Worm (Caenorhabditis elegans) whole organism, late embryonic: ENCODE results near the gene F53F1.2.

Source experiments
- C38D4.7 ChIP-seq: fragments of 200-800 bp; sonication (Bioruptor generic); optimal IDR thresholded peaks from 2 replicates; lab custom pipeline; 2018; ENCODE audit warnings: mild to moderate bottlenecking, missing genetic modification characterization, moderate library complexity, missing compliant biosample characterization
- K02D7.2 ChIP-seq: sonication (generic microtip); optimal IDR thresholded peaks from 2 replicates; lab custom pipeline; 2017; ENCODE audit warnings: mild to moderate bottlenecking, missing genetic modification characterization, missing compliant biosample characterization
- ceh-14 ChIP-seq: sonication (generic microtip); optimal IDR thresholded peaks from 2 replicates; lab custom pipeline; 2016; ENCODE audit warnings: missing genotype, missing genetic modification characterization, missing compliant biosample characterization
- ceh-9 ChIP-seq: sonication (generic microtip); optimal IDR thresholded peaks from 2 replicates; lab custom pipeline; 2016; ENCODE audit warnings: mild to moderate bottlenecking, missing genetic modification characterization, inconsistent platforms, missing compliant biosample characterization
- dmd-4 ChIP-seq: sonication (generic microtip); optimal IDR thresholded peaks from 2 replicates; lab custom pipeline; 2016; ENCODE audit warnings: borderline replicate concordance, missing genetic modification characterization, missing compliant biosample characterization
- dve-1 ChIP-seq: sonication (generic microtip); optimal IDR thresholded peaks from 2 replicates; lab custom pipeline; 2017; ENCODE audit warnings: antibody characterized with exemption, mild to moderate bottlenecking, missing genetic modification characterization, missing compliant biosample characterization
- hlh-8 ChIP-seq: sonication (generic microtip); optimal IDR thresholded peaks from 2 replicates; lab custom pipeline; 2016; ENCODE audit warnings: missing genotype, missing genetic modification characterization, missing compliant biosample characterization
- pros-1 ChIP-seq: fragments of 150-350 bp; optimal IDR thresholded peaks from 2 replicates; lab custom pipeline; 2014; ENCODE audit warnings: missing biosample characterization, missing genetic modification reagents, missing genetic modification characterization
- rnt-1 ChIP-seq: sonication (generic microtip); optimal IDR thresholded peaks from 2 replicates; lab custom pipeline; 2016; ENCODE audit warnings: missing genetic modification characterization, missing compliant biosample characterization
- sox-4 ChIP-seq: sonication (generic microtip); optimal IDR thresholded peaks from 2 replicates; lab custom pipeline; 2017; ENCODE audit warnings: mild to moderate bottlenecking, missing genetic modification characterization, inconsistent platforms, missing compliant biosample characterization
- syd-9 ChIP-seq: sonication (generic microtip); optimal IDR thresholded peaks from 2 replicates; lab custom pipeline; 2016; ENCODE audit warnings: mild to moderate bottlenecking, missing genetic modification characterization, moderate library complexity, missing compliant biosample characterization
- tbx-2 ChIP-seq: sonication (generic microtip); optimal IDR thresholded peaks from 2 replicates; lab custom pipeline; 2016; ENCODE audit warnings: missing genetic modification characterization, missing compliant biosample characterization
- unc-3 ChIP-seq, 2 experiments: fragments of 200-800 bp in 1 of 2; sonication (Bioruptor generic) in 1 of 2; sonication (generic microtip) in 1 of 2; conservative IDR thresholded peaks in 1 of 2; optimal IDR thresholded peaks in 1 of 2; 2 replicates each; pipeline versions ENCODE4 v1.3.6 to Lab custom; 2016 to 2022; ENCODE audit warnings: missing compliant biosample characterization in 2 of 2, missing genetic modification characterization in 2 of 2, missing genetic modification reagents in 1 of 2
- ztf-16 ChIP-seq: sonication (generic microtip); optimal IDR thresholded peaks from 2 replicates; lab custom pipeline; 2017; ENCODE audit warnings: missing genetic modification characterization, missing compliant biosample characterization

DNA sequence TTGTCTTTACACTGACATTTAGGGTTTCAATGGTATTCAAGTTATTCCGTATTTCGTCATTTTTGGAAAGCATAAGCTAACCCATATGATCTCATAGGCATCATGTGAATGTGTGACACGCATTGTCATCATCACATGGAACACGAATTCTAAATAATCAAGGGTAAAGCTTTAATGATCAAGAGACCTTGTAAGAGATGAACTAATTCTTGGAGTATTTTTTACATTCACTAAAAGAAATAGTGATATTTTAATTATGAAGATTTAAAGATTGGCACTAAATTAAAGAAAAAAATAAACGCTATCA lies 5.3 kb downstream of the F53F1.2 start:
- TF ChIP-seq ceh-14 (tag; lab: Kevin White, UChicago) (no peak), pros-1 (tag; lab: Kevin White, UChicago) (no peak), ceh-9 (tag; lab: Kevin White, UChicago) (no peak), C38D4.7 (GFP tag; lab: Kevin White, UChicago) (no peak), dmd-4 (tag; lab: Kevin White, UChicago) (no peak), K02D7.2 (tag; lab: Kevin White, UChicago) (no peak), unc-3 (GFP tag; conservative IDR thresholded peaks at IDR 0.05; lab: Robert Waterston, UW) (no peak), unc-3 (tag; optimal IDR thresholded peaks at IDR 0.05; lab: Kevin White, UChicago) (no peak), rnt-1 (no peak), syd-9 (tag; lab: Kevin White, UChicago) (no peak), sox-4 (no peak), tbx-2 (no peak), hlh-8 (tag; lab: Kevin White, UChicago) (no peak), dve-1 (tag; lab: Kevin White, UChicago) (no peak), ztf-16 (tag; lab: Kevin White, UChicago) (no peak)
